Worm (Caenorhabditis elegans): ENCODE results near the gene spo-11.

The spo-11 gene

DNA sequence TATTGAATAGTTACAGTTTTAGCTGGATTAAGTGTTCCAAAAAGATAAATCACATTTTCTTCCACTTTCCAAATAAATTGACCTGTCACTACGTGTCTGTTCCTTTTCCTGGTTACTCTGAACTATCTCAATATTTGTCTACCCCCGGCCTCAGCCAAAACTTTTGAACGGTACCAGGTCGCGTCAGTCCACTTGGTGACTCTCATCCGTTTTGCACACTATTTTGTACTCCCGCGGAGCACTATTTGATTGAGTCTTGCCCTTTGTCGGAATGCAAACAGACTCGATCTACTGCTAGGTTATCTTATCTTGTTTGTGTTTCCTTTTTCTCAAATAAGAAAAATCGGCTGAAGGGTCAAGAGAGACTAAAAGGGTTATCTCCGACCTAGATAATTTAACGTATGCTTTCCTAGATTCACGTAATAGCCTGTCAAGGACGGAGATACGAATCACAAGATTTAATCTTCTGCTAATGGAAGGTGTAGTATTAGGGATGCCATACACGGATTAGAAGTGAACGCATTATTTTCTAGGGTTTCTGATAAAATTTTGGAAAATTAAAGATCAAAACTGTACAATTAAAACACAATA, 4.6 kb downstream of the spo-11 start:
- no peak for TF ChIP-seq sma-3 (GFP tag; optimal IDR thresholded peaks at IDR 0.05)
- TF ChIP-seq ceh-16 (tag; optimal IDR thresholded peaks at IDR 0.05), result peak; percentile 41
- no peak for TF ChIP-seq peb-1 (tag; optimal IDR thresholded peaks at IDR 0.05)
- peak; percentile 84 for TF ChIP-seq elt-1 (tag; optimal IDR thresholded peaks at IDR 0.05)
- TF ChIP-seq F13H6.1 (tag; optimal IDR thresholded peaks at IDR 0.05), result peak; percentile 47
- peak; percentile 20 for TF ChIP-seq nhr-21 (tag; optimal IDR thresholded peaks at IDR 0.05)

- TF ChIP-seq nhr-77 (tag; optimal IDR thresholded peaks at IDR 0.05) (peak; percentile 62), ztf-4 (tag; optimal IDR thresholded peaks at IDR 0.05) (peak; percentile 69), sma-3 (GFP tag; optimal IDR thresholded peaks at IDR 0.05) (peak; percentile 89), elt-1 (tag; optimal IDR thresholded peaks at IDR 0.05) (no peak), C34F6.9 (tag; optimal IDR thresholded peaks at IDR 0.05) (peak; percentile 89), blmp-1 (tag; optimal IDR thresholded peaks at IDR 0.05; ENCODE audit: insufficient read depth) (peak; percentile 10), nhr-129 (tag; optimal IDR thresholded peaks at IDR 0.05) (peak; percentile 94), nhr-21 (tag; optimal IDR thresholded peaks at IDR 0.05) (peak; percentile 83), skn-1 (tag; optimal IDR thresholded peaks at IDR 0.05) (no peak), lsy-2 (tag; optimal IDR thresholded peaks at IDR 0.05) (peak; percentile 90 to 96), sma-9 (GFP tag; optimal IDR thresholded peaks at IDR 0.05) (peak; percentile 81), sma-9 (tag; optimal IDR thresholded peaks at IDR 0.05) (no peak), lin-13 (GFP tag; optimal IDR thresholded peaks at IDR 0.05) (peak; percentile 88), zag-1 (tag; optimal IDR thresholded peaks at IDR 0.05) (peak; percentile 98), nhr-25 (tag; optimal IDR thresholded peaks at IDR 0.05) (peak; percentile 78), Y55F3AM.14 (GFP tag; optimal IDR thresholded peaks at IDR 0.05) (peak; percentile 34), unc-39 (tag; optimal IDR thresholded peaks at IDR 0.05) (no peak), fos-1 (tag; optimal IDR thresholded peaks at IDR 0.05) (peak; percentile 86), mbf-1 (tag; optimal IDR thresholded peaks at IDR 0.05) (no peak), gmeb-1 (tag; optimal IDR thresholded peaks at IDR 0.05) (peak; percentile 85), unc-62 (GFP tag; optimal IDR thresholded peaks at IDR 0.05) (no peak), nhr-23 (tag; optimal IDR thresholded peaks at IDR 0.05) (peak; percentile 25), mdl-1 (tag; optimal IDR thresholded peaks at IDR 0.05) (peak; percentile 70 to 97), ceh-82 (tag; optimal IDR thresholded peaks at IDR 0.05) (no peak), ztf-1 (GFP tag; conservative IDR thresholded peaks at IDR 0.05) (no peak), mab-5 (tag; optimal IDR thresholded peaks at IDR 0.05) (peak; percentile 89), elt-3 (tag; optimal IDR thresholded peaks at IDR 0.05) (no peak), ztf-11 (tag; optimal IDR thresholded peaks at IDR 0.05) (no peak), sem-4 (tag; optimal IDR thresholded peaks at IDR 0.05) (peak; percentile 74), ama-1 (optimal IDR thresholded peaks at IDR 0.05) (no peak), lin-39 (tag; optimal IDR thresholded peaks at IDR 0.05) (no peak), nhr-237 (tag; optimal IDR thresholded peaks at IDR 0.05) (peak; percentile 21), nhr-6 (tag; optimal IDR thresholded peaks at IDR 0.05) (peak; percentile 71), snpc-4 (tag; optimal IDR thresholded peaks at IDR 0.05) (peak; percentile 34), crh-2 (tag; optimal IDR thresholded peaks at IDR 0.05) (peak; percentile 98), egl-27 (tag; optimal IDR thresholded peaks at IDR 0.05) (peak; percentile 82), nhr-12 (tag; optimal IDR thresholded peaks at IDR 0.05) (no peak), nhr-10 (tag; optimal IDR thresholded peaks at IDR 0.05) (peak; percentile 43), aly-2 (tag; optimal IDR thresholded peaks at IDR 0.05) (no peak), unc-55 (GFP tag; optimal IDR thresholded peaks at IDR 0.05) (peak; percentile 92), F13H6.1 (tag; optimal IDR thresholded peaks at IDR 0.05) (peak; percentile 91), peb-1 (tag; optimal IDR thresholded peaks at IDR 0.05) (no peak), ZK546.5 (tag; optimal IDR thresholded peaks at IDR 0.05) (peak; percentile 34), dmd-4 (tag; optimal IDR thresholded peaks at IDR 0.05) (no peak), ceh-16 (tag; optimal IDR thresholded peaks at IDR 0.05) (peak; percentile 31), lin-11 (tag; optimal IDR thresholded peaks at IDR 0.05) (peak; percentile 93), nhr-11 (tag; optimal IDR thresholded peaks at IDR 0.05) (no peak), R02D3.7 (tag; optimal IDR thresholded peaks at IDR 0.05) (no peak), alr-1 (tag; optimal IDR thresholded peaks at IDR 0.05) (no peak)
These were observed 5.7 kb downstream of the spo-11 start, which contains the start of the genes imp-2 and enpl-1 for ce11 chrIV:11118837-11119491. imp-2 (minus strand) TSS chrIV:11118887. enpl-1 (plus strand) TSS chrIV:11119298.

Measured in whole organism, L2 larva.